Fruit fly (Drosophila melanogaster): Measurements from ENCODE around the gene Vps16B.
A peak's percentile ranks its signal among the peaks of the same experiment; 100 is the strongest.

Gene Vps16B

DNA sequence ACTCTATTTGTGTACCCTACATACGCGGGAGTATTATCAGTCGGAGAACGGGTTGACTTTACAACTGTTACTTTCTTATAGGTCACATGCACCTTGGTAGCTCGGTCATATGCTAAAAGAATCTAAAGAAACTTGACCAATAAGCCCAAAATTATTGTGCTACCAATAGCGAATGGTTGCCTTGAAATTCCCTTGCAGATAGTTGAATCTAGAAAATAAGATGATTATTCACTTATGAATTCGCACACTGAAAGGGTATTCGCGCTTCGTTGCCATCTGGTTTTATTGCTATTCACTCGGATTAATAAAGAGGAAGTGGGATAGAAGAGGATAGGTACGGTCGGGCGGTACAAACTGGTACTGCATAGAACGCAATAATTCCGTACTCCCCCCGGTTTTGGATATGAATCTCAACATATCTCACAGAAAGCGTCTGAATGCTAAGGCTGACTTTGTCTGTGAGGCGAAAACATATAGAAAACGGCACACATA, 42.4 kb downstream of the Vps16B start (continued):
- peak; percentile 77 for TF ChIP-seq CG13424 (tag; optimal IDR thresholded peaks at IDR 0.05)
- TF ChIP-seq CG31441 (GFP tag; IDR thresholded peaks at IDR 0.05): peak; percentile 54; the same call in 1 of the 2 replicates
- peak in 1 of 2 experiments; percentile 56 for TF ChIP-seq Eip74EF (GFP tag; optimal IDR thresholded peaks at IDR 0.05)
- TF ChIP-seq her (GFP tag; optimal IDR thresholded peaks at IDR 0.05): peak; percentile 58
- TF ChIP-seq lilli (GFP tag; optimal IDR thresholded peaks at IDR 0.05): peak; percentile 90
- TF ChIP-seq CG1602 (GFP tag; optimal IDR thresholded peaks at IDR 0.05): peak; percentile 66
- peak; percentile 64 for TF ChIP-seq slou (GFP tag; optimal IDR thresholded peaks at IDR 0.05)
- TF ChIP-seq CG3726 (GFP tag; IDR thresholded peaks at IDR 0.05): no peak
- TF ChIP-seq tin (GFP tag; optimal IDR thresholded peaks at IDR 0.05): peak; percentile 68
- TF ChIP-seq CG10979 (tag; optimal IDR thresholded peaks at IDR 0.05): peak; percentile 45
- TF ChIP-seq CoRest (tag; optimal IDR thresholded peaks at IDR 0.05): peak; percentile 88
- peak; percentile 77; the same call in 1 of the 2 replicates for TF ChIP-seq sisA (GFP tag; IDR thresholded peaks at IDR 0.05)
- peak; percentile 57 for TF ChIP-seq CG14667 (GFP tag; IDR thresholded peaks at IDR 0.05)
- TF ChIP-seq Lpt (GFP tag; optimal IDR thresholded peaks at IDR 0.05): no peak
- peak; percentile 27 for TF ChIP-seq trh (GFP tag; optimal IDR thresholded peaks at IDR 0.05)
- TF ChIP-seq hb (GFP tag; IDR thresholded peaks at IDR 0.05; ENCODE audit: partially characterized antibody): no peak
- peak; percentile 53 for TF ChIP-seq CG2712 (tag; optimal IDR thresholded peaks at IDR 0.05)
- TF ChIP-seq CG10462 (GFP tag; optimal IDR thresholded peaks at IDR 0.05): peak; percentile 32
- no peak for TF ChIP-seq knrl (GFP tag; IDR thresholded peaks at IDR 0.05; ENCODE audit: partially characterized antibody)
- peak; percentile 76 for TF ChIP-seq cwo (GFP tag; optimal IDR thresholded peaks at IDR 0.05)
- TF ChIP-seq CG17186 (GFP tag; optimal IDR thresholded peaks at IDR 0.05): no peak
- no peak for TF ChIP-seq Dref (GFP tag; IDR thresholded peaks at IDR 0.05)
- no peak for TF ChIP-seq sens-2 (GFP tag; IDR thresholded peaks at IDR 0.05)
- TF ChIP-seq p53 (GFP tag; optimal IDR thresholded peaks at IDR 0.05): peak; percentile 26
- TF ChIP-seq bcd (GFP tag; optimal IDR thresholded peaks at IDR 0.05): peak; percentile 74
- peak; percentile 33 for TF ChIP-seq dm (GFP tag; optimal IDR thresholded peaks at IDR 0.05)
- peak; percentile 53; the same call in 1 of the 3 replicates for TF ChIP-seq CG11093 (GFP tag; IDR thresholded peaks at IDR 0.05)
- TF ChIP-seq yki (optimal IDR thresholded peaks at IDR 0.05): no peak
- no peak for TF ChIP-seq ato (GFP tag; IDR thresholded peaks at IDR 0.05; ENCODE audit: partially characterized antibody)
- TF ChIP-seq Nf-YA (GFP tag; IDR thresholded peaks at IDR 0.05): peak; percentile 42; the same call in 1 of the 2 replicates
- peak; percentile 81 for TF ChIP-seq fd3F (GFP tag; optimal IDR thresholded peaks at IDR 0.05)
- TF ChIP-seq slbo (GFP tag; IDR thresholded peaks at IDR 0.05): peak; percentile 82
- TF ChIP-seq CG10209 (GFP tag; optimal IDR thresholded peaks at IDR 0.05): peak; percentile 72
- peak; percentile 73 for TF ChIP-seq CG11560 (tag; IDR thresholded peaks at IDR 0.05)
- peak; percentile 66; the same call in 2 of the 3 replicates for TF ChIP-seq CG7357 (GFP tag; IDR thresholded peaks at IDR 0.05)
- peak; percentile 65 for TF ChIP-seq az2 (GFP tag; optimal IDR thresholded peaks at IDR 0.05)
- no peak for TF ChIP-seq tna (GFP tag; IDR thresholded peaks at IDR 0.05; ENCODE audit: partially characterized antibody)
- peak; percentile 59 for TF ChIP-seq slp2 (GFP tag; optimal IDR thresholded peaks at IDR 0.05)
- TF ChIP-seq CHES-1-like (GFP tag; optimal IDR thresholded peaks at IDR 0.05): peak; percentile 77
- TF ChIP-seq HLH3B (GFP tag; IDR thresholded peaks at IDR 0.05): peak; percentile 56
- TF ChIP-seq chm (GFP tag; IDR thresholded peaks at IDR 0.05): peak; percentile 53; the same call in 1 of the 2 replicates
- TF ChIP-seq CG3838 (GFP tag; optimal IDR thresholded peaks at IDR 0.05): no peak
- peak; percentile 53 for TF ChIP-seq CG12942 (GFP tag; optimal IDR thresholded peaks at IDR 0.05)
- peak; percentile 59 for TF ChIP-seq CG6765 (GFP tag; optimal IDR thresholded peaks at IDR 0.05)
- peak; percentile 47 for TF ChIP-seq CG14965 (GFP tag; optimal IDR thresholded peaks at IDR 0.05; ENCODE audit: borderline replicate concordance)
- TF ChIP-seq Hey (tag; optimal IDR thresholded peaks at IDR 0.05): no peak
- peak; percentile 36 for TF ChIP-seq CG2875 (GFP tag; optimal IDR thresholded peaks at IDR 0.05)
- TF ChIP-seq CG12219 (GFP tag; optimal IDR thresholded peaks at IDR 0.05): peak; percentile 59
- no peak for TF ChIP-seq hkb (optimal IDR thresholded peaks at IDR 0.05)
- peak; percentile 77 for TF ChIP-seq hkb (GFP tag; IDR thresholded peaks at IDR 0.05)
- TF ChIP-seq pho (GFP tag; optimal IDR thresholded peaks at IDR 0.05): peak; percentile 86

All from whole organism, embryonic.